Fruit fly (Drosophila melanogaster) whole organism, embryonic: Measurements from ENCODE around the gene ArfGAP3.
A peak's percentile ranks its signal among the peaks of the same experiment; 100 is the strongest.

Experiments used
- BEAF-32 ChIP-seq: fragments of 200-800 bp; sonication (Bioruptor generic); optimal IDR thresholded peaks from 3 replicates; lab custom pipeline; 2017; ENCODE audit warnings: missing biosample characterization, missing genetic modification characterization, mild to moderate bottlenecking, moderate library complexity, missing genetic modification reagents
- Bgb ChIP-seq: fragments of 200-800 bp; sonication (Bioruptor generic); IDR thresholded peaks from 2 replicates; pipeline ENCODE4 v1.3.6; 2022; ENCODE audit warnings: missing biosample characterization, missing genetic modification characterization; ENCODE audit not compliant: partially characterized antibody
- CG10147 ChIP-seq: fragments of 200-800 bp; sonication (Bioruptor generic); optimal IDR thresholded peaks from 2 replicates; lab custom pipeline; 2019; ENCODE audit warnings: missing biosample characterization, mild to moderate bottlenecking, missing genetic modification characterization, moderate library complexity
- CG1024 ChIP-seq: fragments of 200-800 bp; sonication (Bioruptor generic); IDR thresholded peaks from 2 replicates; pipeline ENCODE4 v1.3.6; 2022; ENCODE audit warnings: missing biosample characterization, missing genetic modification characterization
- CG12071 ChIP-seq: fragments of 200-800 bp; sonication (Bioruptor generic); optimal IDR thresholded peaks from 3 replicates; lab custom pipeline; 2018; ENCODE audit warnings: missing biosample characterization, mild to moderate bottlenecking, missing genetic modification characterization
- CG12769 ChIP-seq: fragments of 200-800 bp; sonication (Bioruptor generic); optimal IDR thresholded peaks from 2 replicates; lab custom pipeline; 2019; ENCODE audit warnings: missing biosample characterization, mild to moderate bottlenecking, missing genetic modification characterization, moderate library complexity
- CG14710 ChIP-seq: fragments of 200-800 bp; sonication (Bioruptor generic); optimal IDR thresholded peaks from 3 replicates; lab custom pipeline; 2019; ENCODE audit warnings: missing biosample characterization, mild to moderate bottlenecking, missing genetic modification characterization, moderate library complexity
- CG16779 ChIP-seq: fragments of 200-800 bp; sonication (Bioruptor generic); IDR thresholded peaks from 2 replicates; pipeline ENCODE4 v1.3.6; 2022; ENCODE audit warnings: missing biosample characterization, missing genetic modification characterization
- CG17385 ChIP-seq: fragments of 200-800 bp; sonication (Bioruptor generic); optimal IDR thresholded peaks from 3 replicates; lab custom pipeline; 2018; ENCODE audit warnings: missing biosample characterization, mild to moderate bottlenecking, missing genetic modification characterization
- CG18599 ChIP-seq: fragments of 200-800 bp; sonication (Bioruptor generic); optimal IDR thresholded peaks from 3 replicates; lab custom pipeline; 2017; ENCODE audit warnings: missing biosample characterization, missing genetic modification characterization, mild to moderate bottlenecking, moderate library complexity, missing genetic modification reagents
- CG2129 ChIP-seq: fragments of 200-800 bp; sonication (Bioruptor generic); IDR thresholded peaks from 2 replicates; pipeline ENCODE4 v1.3.6; 2022; ENCODE audit warnings: missing biosample characterization, missing genetic modification characterization; ENCODE audit not compliant: partially characterized antibody
- CG2202 ChIP-seq: fragments of 200-800 bp; sonication (Bioruptor generic); optimal IDR thresholded peaks from 2 replicates; lab custom pipeline; 2018; ENCODE audit warnings: missing biosample characterization, mild to moderate bottlenecking, missing genetic modification characterization
- CG2889 ChIP-seq: fragments of 200-800 bp; sonication (Bioruptor generic); IDR thresholded peaks from 3 replicates; pipeline ENCODE4 v1.3.6; 2022; ENCODE audit warnings: missing biosample characterization, missing genetic modification characterization
- CG30403 ChIP-seq: fragments of 200-800 bp; sonication (Bioruptor generic); optimal IDR thresholded peaks from 3 replicates; lab custom pipeline; 2016; ENCODE audit warnings: missing biosample characterization, missing genetic modification characterization
- CG3995 ChIP-seq: fragments of 200-800 bp; sonication (Bioruptor generic); optimal IDR thresholded peaks from 3 replicates; lab custom pipeline; 2016; ENCODE audit warnings: missing biosample characterization, missing genetic modification characterization
- CG42726 ChIP-seq: fragments of 200-800 bp; sonication (Bioruptor generic); IDR thresholded peaks from 2 replicates; pipeline ENCODE4 v1.3.6; 2022; ENCODE audit warnings: missing biosample characterization, missing genetic modification characterization; ENCODE audit not compliant: partially characterized antibody
- CG4854 ChIP-seq: fragments of 200-800 bp; sonication (Bioruptor generic); optimal IDR thresholded peaks from 2 replicates; lab custom pipeline; 2016; ENCODE audit warnings: missing biosample characterization, missing genetic modification characterization, inconsistent platforms
- CG5245 ChIP-seq: fragments of 200-800 bp; sonication (Bioruptor generic); optimal IDR thresholded peaks from 3 replicates; lab custom pipeline; 2016; ENCODE audit warnings: missing biosample characterization, missing genetic modification characterization
- CG5953 ChIP-seq: fragments of 200-800 bp; sonication (Bioruptor generic); IDR thresholded peaks from 2 replicates; pipeline ENCODE4 v1.3.6; 2022; ENCODE audit warnings: missing biosample characterization, missing genetic modification characterization
- CG7928 ChIP-seq: fragments of 200-800 bp; sonication (Bioruptor generic); optimal IDR thresholded peaks from 2 replicates; lab custom pipeline; 2017; ENCODE audit warnings: missing biosample characterization, mild to moderate bottlenecking, missing genetic modification characterization
- CG7987 ChIP-seq: fragments of 200-800 bp; sonication (Bioruptor generic); optimal IDR thresholded peaks from 2 replicates; lab custom pipeline; 2018; ENCODE audit warnings: missing biosample characterization, mild to moderate bottlenecking, missing genetic modification characterization, moderate library complexity
- CG8765 ChIP-seq: fragments of 200-800 bp; sonication (Bioruptor generic); IDR thresholded peaks from 2 replicates; pipeline ENCODE4 v1.3.6; 2022; ENCODE audit warnings: missing biosample characterization, missing genetic modification characterization
- CoRest ChIP-seq: fragments of 200-800 bp; sonication (Bioruptor generic); optimal IDR thresholded peaks from 3 replicates; lab custom pipeline; 2018; ENCODE audit warnings: missing biosample characterization, mild to moderate bottlenecking, missing genetic modification characterization, moderate library complexity
- Hr39 ChIP-seq: fragments of >200 bp; optimal IDR thresholded peaks from 2 replicates; lab custom pipeline; 2017
- Hr78 ChIP-seq, 2 experiments: fragments of 200-800 bp in 1 of 2; fragments of >200 bp in 1 of 2; sonication (Bioruptor generic) in 1 of 2; optimal IDR thresholded peaks; 2 replicates each; lab custom pipeline; 2017 to 2019; ENCODE audit warnings: missing biosample characterization in 2 of 2, missing genetic modification characterization in 2 of 2, mild to moderate bottlenecking in 1 of 2, moderate library complexity in 1 of 2
- MTF-1 ChIP-seq: fragments of 200-800 bp; sonication (Bioruptor generic); optimal IDR thresholded peaks from 2 replicates; lab custom pipeline; 2018; ENCODE audit warnings: missing biosample characterization, mild to moderate bottlenecking, missing genetic modification characterization, borderline replicate concordance
- Mad ChIP-seq: fragments of 200-800 bp; sonication (Bioruptor generic); optimal IDR thresholded peaks from 2 replicates; lab custom pipeline; 2016; ENCODE audit warnings: missing biosample characterization, missing genetic modification characterization
- Med ChIP-seq: fragments of 200-800 bp; sonication (Bioruptor generic); peaks from one replicate; lab custom pipeline; 2016; ENCODE audit warnings: missing biosample characterization, missing genetic modification characterization, mild to moderate bottlenecking, inconsistent platforms, moderate library complexity
- NC2α ChIP-seq: fragments of 200-800 bp; sonication (Bioruptor generic); optimal IDR thresholded peaks from 2 replicates; lab custom pipeline; 2016; ENCODE audit warnings: missing biosample characterization, missing genetic modification characterization
- Ptx1 ChIP-seq: fragments of 200-800 bp; sonication (Bioruptor generic); IDR thresholded peaks from 2 replicates; pipeline ENCODE4 v1.3.6; 2022; ENCODE audit warnings: missing biosample characterization, missing genetic modification characterization
- Scr ChIP-seq: fragments of 200-800 bp; sonication (Bioruptor generic); IDR thresholded peaks from 2 replicates; pipeline ENCODE4 v1.3.6; 2022; ENCODE audit warnings: missing biosample characterization, missing genetic modification characterization; ENCODE audit not compliant: partially characterized antibody
- Spps ChIP-seq: fragments of 200-800 bp; sonication (Bioruptor generic); optimal IDR thresholded peaks from 2 replicates; lab custom pipeline; 2018; ENCODE audit warnings: missing biosample characterization, mild to moderate bottlenecking, missing genetic modification characterization
- TFAM ChIP-seq: fragments of 200-800 bp; sonication (Bioruptor generic); optimal IDR thresholded peaks from 2 replicates; lab custom pipeline; 2017; ENCODE audit warnings: missing biosample characterization, missing genetic modification characterization, inconsistent platforms
- cato ChIP-seq: fragments of 200-800 bp; sonication (Bioruptor generic); optimal IDR thresholded peaks from 2 replicates; lab custom pipeline; 2016; ENCODE audit warnings: missing biosample characterization, missing genetic modification characterization, borderline replicate concordance
- dm ChIP-seq: fragments of 200-800 bp; sonication (Bioruptor generic); optimal IDR thresholded peaks from 3 replicates; lab custom pipeline; 2016; ENCODE audit warnings: missing biosample characterization, missing genetic modification characterization
- fd3F ChIP-seq: fragments of 200-800 bp; sonication (Bioruptor generic); optimal IDR thresholded peaks from 2 replicates; lab custom pipeline; 2018; ENCODE audit warnings: missing biosample characterization, mild to moderate bottlenecking, missing genetic modification characterization, moderate library complexity
- gt ChIP-seq: fragments of 200-800 bp; sonication (Bioruptor generic); IDR thresholded peaks from 2 replicates; pipeline ENCODE4 v1.3.6; 2022; ENCODE audit warnings: missing biosample characterization, missing genetic modification characterization
- luna ChIP-seq: fragments of 200-800 bp; sonication (Bioruptor generic); optimal IDR thresholded peaks from 2 replicates; lab custom pipeline; 2016; ENCODE audit warnings: missing biosample characterization, missing genetic modification characterization
- nau ChIP-seq: fragments of 200-800 bp; sonication (Bioruptor generic); optimal IDR thresholded peaks from 3 replicates; lab custom pipeline; 2017; ENCODE audit warnings: missing biosample characterization, mild to moderate bottlenecking, missing genetic modification characterization, missing genetic modification reagents
- nmo ChIP-seq: fragments of 200-800 bp; sonication (Bioruptor generic); optimal IDR thresholded peaks from 2 replicates; lab custom pipeline; 2018; ENCODE audit warnings: missing biosample characterization, mild to moderate bottlenecking, missing genetic modification characterization, moderate library complexity
- rib ChIP-seq: fragments of 200-800 bp; sonication (Bioruptor generic); IDR thresholded peaks from 2 replicates; pipeline ENCODE4 v1.3.6; 2022; ENCODE audit warnings: missing biosample characterization, missing genetic modification characterization
- row ChIP-seq: fragments of 200-800 bp; sonication (Bioruptor generic); IDR thresholded peaks from 3 replicates; pipeline ENCODE4 v1.3.6; 2022; ENCODE audit warnings: missing biosample characterization, missing genetic modification characterization
- scrt ChIP-seq: fragments of 200-800 bp; sonication (Bioruptor generic); optimal IDR thresholded peaks from 2 replicates; lab custom pipeline; 2018; ENCODE audit warnings: missing biosample characterization, mild to moderate bottlenecking, missing genetic modification characterization, moderate library complexity
- seq ChIP-seq: fragments of 200-800 bp; sonication (Bioruptor generic); IDR thresholded peaks from 2 replicates; pipeline ENCODE4 v1.3.6; 2022; ENCODE audit warnings: missing biosample characterization, missing genetic modification characterization
- sqz ChIP-seq: fragments of 200-800 bp; sonication (Bioruptor generic); optimal IDR thresholded peaks from 3 replicates; lab custom pipeline; 2018; ENCODE audit warnings: missing biosample characterization, mild to moderate bottlenecking, missing genetic modification characterization
- toy ChIP-seq: fragments of 200-800 bp; sonication (Bioruptor generic); IDR thresholded peaks from 2 replicates; pipeline ENCODE4 v1.3.6; 2022; ENCODE audit warnings: missing biosample characterization, missing genetic modification characterization
- twi ChIP-seq: fragments of 200-800 bp; optimal IDR thresholded peaks from 2 replicates; lab custom pipeline; 2019; ENCODE audit warnings: missing biosample characterization, mild to moderate bottlenecking, missing genetic modification characterization, moderate library complexity
- wek ChIP-seq: fragments of 200-800 bp; sonication (Bioruptor generic); optimal IDR thresholded peaks from 3 replicates; lab custom pipeline; 2018; ENCODE audit warnings: missing biosample characterization, mild to moderate bottlenecking, missing genetic modification characterization, moderate library complexity

The ArfGAP3 gene

dm6 chr3L:22741389-22742120 is 24.2 kb upstream of the ArfGAP3 start, which contains the start of gene CG7369 (continued):
- TF ChIP-seq BEAF-32 (GFP tag; lab: Kevin White, UChicago) = peak; percentile 91
- TF ChIP-seq wek (GFP tag; lab: Kevin White, UChicago) = peak; percentile 96
- TF ChIP-seq Hr78 (GFP tag; optimal IDR thresholded peaks at IDR 0.05; lab: Kevin White, UChicago) = peak in 1 of 2 experiments; percentile 11
- peak; percentile 85 for TF ChIP-seq Ptx1 (GFP tag; lab: Robert Waterston, UW)
- peak; percentile 67 for TF ChIP-seq CG4854 (GFP tag; lab: Kevin White, UChicago)
- peak; percentile 46 for TF ChIP-seq nau
- peak; percentile 82 for TF ChIP-seq CG10147 (GFP tag; lab: Kevin White, UChicago)
- TF ChIP-seq NC2α (GFP tag; lab: Kevin White, UChicago) = no peak
- TF ChIP-seq CG30403 (GFP tag; lab: Kevin White, UChicago) = peak; percentile 96
- peak; percentile 89 for TF ChIP-seq nmo (GFP tag; lab: Kevin White, UChicago)
- TF ChIP-seq scrt = peak; percentile 53
- TF ChIP-seq TFAM (GFP tag; lab: Kevin White, UChicago) = no peak
- peak; percentile 74 for TF ChIP-seq CG3995 (GFP tag; lab: Kevin White, UChicago)
- peak; percentile 34 for TF ChIP-seq Spps (tag; lab: Kevin White, UChicago)
- TF ChIP-seq MTF-1 = peak; percentile 37
- peak; percentile 62 for TF ChIP-seq rib (GFP tag; lab: Robert Waterston, UW)
- peak; percentile 88 for TF ChIP-seq Scr (GFP tag; lab: Robert Waterston, UW)
- TF ChIP-seq sqz (GFP tag; lab: Kevin White, UChicago) = no peak
- TF ChIP-seq CoRest (tag; lab: Kevin White, UChicago) = peak; percentile 97
- TF ChIP-seq cato (GFP tag; lab: Kevin White, UChicago) = peak; percentile 78
- peak; percentile 61 for TF ChIP-seq dm
- TF ChIP-seq CG16779 (GFP tag; lab: Robert Waterston, UW) = peak; percentile 71
- no peak; the same call in 1 of the 2 replicates for TF ChIP-seq CG1024 (GFP tag; lab: Robert Waterston, UW)
- TF ChIP-seq CG18599 (GFP tag; lab: Kevin White, UChicago) = peak; percentile 90
- TF ChIP-seq CG42726 (GFP tag; lab: Robert Waterston, UW) = no peak
- TF ChIP-seq luna (GFP tag; lab: Kevin White, UChicago) = peak; percentile 46
- TF ChIP-seq CG5953 (GFP tag; lab: Robert Waterston, UW) = peak; percentile 34; the same call in 1 of the 2 replicates
- peak; percentile 64 for TF ChIP-seq CG12071
- TF ChIP-seq fd3F (GFP tag; lab: Kevin White, UChicago) = peak; percentile 82
- peak; percentile 62 for TF ChIP-seq seq (GFP tag; lab: Robert Waterston, UW)
- TF ChIP-seq row = peak; percentile 96
- TF ChIP-seq CG12769 = peak; percentile 51
- peak; percentile 38 for TF ChIP-seq CG7987
- TF ChIP-seq CG8765 = peak; percentile 85
- TF ChIP-seq CG14710 (tag; lab: Kevin White, UChicago) = peak; percentile 87
- TF ChIP-seq twi (tag; lab: Kevin White, UChicago) = peak; percentile 63
- TF ChIP-seq CG2889 (GFP tag; lab: Robert Waterston, UW) = peak; percentile 70; the same call in 1 of the 3 replicates
- TF ChIP-seq CG7928 (GFP tag; lab: Kevin White, UChicago) = peak; percentile 95
- TF ChIP-seq gt (GFP tag; lab: Robert Waterston, UW) = peak; percentile 51; the same call in 1 of the 2 replicates
- TF ChIP-seq Hr39 (lab: Kevin White, UChicago) = peak; percentile 58
- peak; percentile 78 for TF ChIP-seq CG5245
- TF ChIP-seq toy (GFP tag; lab: Robert Waterston, UW) = peak; percentile 51; the same call in 1 of the 2 replicates
- peak; percentile 80 for TF ChIP-seq Mad (GFP tag; lab: Kevin White, UChicago)
- peak; percentile 76 for TF ChIP-seq CG2129 (GFP tag; lab: Robert Waterston, UW)
- peak; percentile 27 for TF ChIP-seq CG2202
- TF ChIP-seq Bgb (GFP tag; lab: Robert Waterston, UW) = peak; percentile 50; the same call in 1 of the 2 replicates
- peak; percentile 68 for TF ChIP-seq CG17385 (GFP tag; lab: Kevin White, UChicago)
- peak; percentile 95 for TF ChIP-seq Med (GFP tag; lab: Kevin White, UChicago)
